Fruit fly (Drosophila melanogaster) S2 (cell line): ENCODE results near the gene CG10324.

Experiments used
- CG8478 ChIP-seq: fragments of >200 bp; optimal IDR thresholded peaks from 2 replicates; lab custom pipeline; 2018
- CTCF ChIP-seq, 2 experiments: fragments of >200 bp; optimal IDR thresholded peaks; 2 replicates each; lab custom pipeline; 2018

dm6 chr3R:16664144-16664825 lies 17.5 kb upstream of the CG10324 start:
- TF ChIP-seq CG8478 (lab: Kevin White, UChicago) (no peak), CTCF (optimal IDR thresholded peaks at IDR 0.05; lab: Kevin White, UChicago) (no peak)
